Fruit fly (Drosophila melanogaster) S2 (cell line): ENCODE measurements around the gene IntS6.

Source experiments
- CG8478 ChIP-seq: fragments of >200 bp; optimal IDR thresholded peaks from 2 replicates; lab custom pipeline; 2018
- CTCF ChIP-seq, 2 experiments: fragments of >200 bp; optimal IDR thresholded peaks; 2 replicates each; lab custom pipeline; 2018

IntS6 gene

dm6 chrX:5696436-5697022, 50.5 kb downstream of the IntS6 start:
- TF ChIP-seq CTCF (optimal IDR thresholded peaks at IDR 0.05; lab: Kevin White, UChicago) (no peak), CG8478 (lab: Kevin White, UChicago) (no peak)

DNA sequence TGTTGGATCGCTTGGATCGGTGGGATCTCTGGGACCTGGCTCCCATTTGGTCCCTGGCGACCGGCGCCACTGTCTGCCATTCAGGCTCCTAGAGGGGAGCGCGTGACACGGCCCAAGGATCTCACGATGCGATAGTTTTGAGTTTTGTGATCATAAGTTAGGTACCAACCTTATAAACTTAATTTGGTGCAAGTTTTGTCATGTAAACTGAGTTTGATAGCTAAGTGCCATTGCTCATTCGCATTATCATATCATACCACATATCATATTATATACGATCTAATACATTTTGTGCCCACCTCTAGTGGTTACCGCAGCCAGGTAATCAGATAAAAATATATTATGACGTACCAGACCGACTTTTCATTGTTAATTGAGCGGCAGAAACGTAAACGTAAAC, 51.1 kb downstream of the IntS6 start:
- no peak for TF ChIP-seq CG8478 (lab: Kevin White, UChicago)
- TF ChIP-seq CTCF (optimal IDR thresholded peaks at IDR 0.05; lab: Kevin White, UChicago): no peak

dm6 chrX:5695035-5695434, 52.0 kb downstream of the IntS6 start, which contains the start of gene CG3149:
CG3149 (minus strand) TSS chrX:5695205.
- TF ChIP-seq CG8478 (lab: Kevin White, UChicago): no peak
- no peak for TF ChIP-seq CTCF (optimal IDR thresholded peaks at IDR 0.05; lab: Kevin White, UChicago)

dm6 chrX:5690651-5691379, 56.2 kb downstream of the IntS6 start:
- TF ChIP-seq CG8478 (lab: Kevin White, UChicago) (no peak), CTCF (optimal IDR thresholded peaks at IDR 0.05; lab: Kevin White, UChicago) (no peak)

dm6 chrX:5690216-5690523, 56.9 kb downstream of the IntS6 start:
- TF ChIP-seq CTCF (optimal IDR thresholded peaks at IDR 0.05; lab: Kevin White, UChicago) (no peak), CG8478 (lab: Kevin White, UChicago) (no peak)

DNA sequence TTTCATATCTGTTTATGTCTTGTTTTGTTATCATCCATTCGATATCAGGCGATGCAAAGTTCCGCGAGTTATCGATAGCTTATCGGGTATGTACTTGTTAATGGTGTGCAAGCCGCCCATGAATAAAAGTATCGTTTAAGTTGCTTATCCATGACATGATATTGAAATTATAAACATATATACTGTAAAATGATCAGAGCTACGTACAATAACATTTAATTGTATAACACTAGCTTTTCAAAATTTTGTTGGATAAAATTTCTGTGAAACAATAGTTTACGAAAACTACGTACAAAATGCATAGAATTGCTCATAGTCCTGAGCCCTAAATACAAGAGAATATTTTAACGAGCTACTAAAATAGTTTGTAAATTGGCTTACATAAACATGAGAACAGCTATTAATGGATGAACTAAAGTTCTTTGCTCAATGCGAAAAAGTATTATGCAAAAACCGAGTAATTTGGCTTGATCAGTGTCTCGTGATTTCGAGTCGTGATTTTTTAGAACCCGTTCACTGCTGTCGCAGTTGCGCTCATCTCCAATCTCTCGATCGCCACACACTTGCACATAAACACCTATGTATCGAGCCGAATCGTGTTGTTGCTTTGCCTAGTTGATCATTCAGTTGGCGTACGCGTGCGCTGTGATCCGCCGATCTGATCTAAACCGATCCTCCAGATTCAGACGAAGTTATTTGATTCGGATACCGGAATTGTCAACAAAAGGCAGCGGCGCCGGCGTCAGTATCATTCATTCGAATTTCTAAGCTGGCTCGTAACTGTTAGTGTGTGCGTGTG, 57.4 kb downstream of the IntS6 start, which contains the start of the genes PGAP1 and cv:
Gene PGAP1, minus strand, starts transcription at position 57 of the 799 bp plus-strand sequence.
Gene cv, plus strand, starts transcription at position 586 of the 799 bp plus-strand sequence.
- TF ChIP-seq CTCF (optimal IDR thresholded peaks at IDR 0.05; lab: Kevin White, UChicago) (no peak), CG8478 (lab: Kevin White, UChicago) (no peak)
